Worm (Caenorhabditis elegans) whole organism, midembryonic: Measurements from ENCODE around the gene srbc-58.

Experiments used
- T22C8.4 ChIP-seq: fragments of 200-800 bp; sonication (Bioruptor generic); IDR thresholded peaks from 2 replicates; pipeline ENCODE4 v1.3.6; 2022; ENCODE audit warnings: missing genetic modification characterization, missing compliant biosample characterization
- cog-1 ChIP-seq: sonication (generic microtip); optimal IDR thresholded peaks from 2 replicates; lab custom pipeline; 2016; ENCODE audit warnings: missing genetic modification characterization, missing compliant biosample characterization
- flt-1 ChIP-seq: fragments of 200-800 bp; sonication (Bioruptor generic); IDR thresholded peaks from 2 replicates; pipeline ENCODE4 v1.3.6; 2022; ENCODE audit warnings: missing genetic modification characterization, missing compliant biosample characterization
- klf-2 ChIP-seq: fragments of 200-800 bp; sonication (Bioruptor generic); conservative IDR thresholded peaks from 2 replicates; pipeline ENCODE4 v1.3.6; 2022; ENCODE audit warnings: missing genetic modification reagents, missing genetic modification characterization, missing compliant biosample characterization
- med-1 ChIP-seq: sonication (generic microtip); optimal IDR thresholded peaks from 2 replicates; lab custom pipeline; 2017; ENCODE audit warnings: missing genetic modification characterization, mild to moderate bottlenecking, missing compliant biosample characterization, antibody characterized with exemption, missing genetic modification reagents; ENCODE audit not compliant: insufficient read depth
- ref-1 ChIP-seq: fragments of 200-800 bp; sonication (Bioruptor generic); conservative IDR thresholded peaks from 2 replicates; pipeline ENCODE4 v1.3.6; 2022; ENCODE audit warnings: missing genetic modification reagents, missing genetic modification characterization, missing compliant biosample characterization
- tab-1 ChIP-seq: fragments of 200-800 bp; sonication (Bioruptor generic); IDR thresholded peaks from 2 replicates; pipeline ENCODE4 v1.3.6; 2022; ENCODE audit warnings: missing genetic modification characterization, missing compliant biosample characterization
- ztf-23 ChIP-seq: fragments of 200-800 bp; sonication (Bioruptor generic); IDR thresholded peaks from 2 replicates; pipeline ENCODE4 v1.3.6; 2022; ENCODE audit warnings: missing genetic modification reagents, missing genetic modification characterization, missing compliant biosample characterization
- ztf-29 ChIP-seq: fragments of 200-800 bp; sonication (Bioruptor generic); IDR thresholded peaks from 2 replicates; pipeline ENCODE4 v1.3.6; 2022; ENCODE audit warnings: missing genetic modification reagents, missing genetic modification characterization, missing compliant biosample characterization

srbc-58 gene

DNA sequence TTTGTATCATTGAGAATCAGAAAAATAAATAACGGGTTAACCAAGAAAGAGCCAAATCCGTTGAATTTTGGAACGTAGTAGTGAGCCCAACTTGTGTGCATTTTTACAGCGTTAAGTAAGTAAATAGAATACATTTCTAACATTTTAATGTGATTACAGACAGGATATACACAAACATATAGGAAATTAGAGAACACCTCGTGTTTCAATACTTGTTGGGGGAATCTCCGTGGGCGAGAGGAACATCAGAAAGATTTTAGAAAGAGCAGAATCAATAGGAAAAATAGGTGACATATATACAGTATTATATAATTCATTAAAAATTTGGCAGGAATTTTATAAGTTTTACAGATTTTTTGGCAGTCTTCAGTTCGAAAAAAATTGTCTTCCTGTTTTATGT lies 36.0 kb upstream of the srbc-58 start, which contains the start of gene srj-24:
srj-24 (minus strand) TSS at position 101 of the 400 bp plus-strand sequence.
- TF ChIP-seq ztf-29 (GFP tag; lab: Robert Waterston, UW) (no peak), flt-1 (GFP tag; lab: Robert Waterston, UW) (no peak), ref-1 (GFP tag; lab: Robert Waterston, UW) (no peak), T22C8.4 (GFP tag; lab: Robert Waterston, UW) (no peak), med-1 (no peak), ztf-23 (GFP tag; lab: Robert Waterston, UW) (no peak)

DNA sequence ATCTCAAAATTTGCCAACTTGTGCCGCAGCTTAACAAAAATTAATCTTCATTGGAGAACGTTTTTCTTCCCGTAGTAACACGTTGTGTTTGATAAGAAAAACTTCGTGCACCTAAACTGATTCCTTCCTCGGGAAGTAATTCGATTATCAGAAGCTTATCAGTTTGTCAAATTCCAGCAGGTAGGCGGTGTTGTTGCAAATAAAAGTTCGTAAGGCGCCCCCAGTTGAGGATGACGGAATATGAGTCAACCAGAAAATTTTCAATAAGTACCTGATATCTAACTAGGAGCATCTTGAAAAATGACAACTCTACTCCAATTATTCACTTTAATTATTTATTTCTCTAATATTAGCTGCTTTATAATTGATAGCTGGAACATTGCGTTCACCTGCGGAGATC lies 33.0 kb upstream of the srbc-58 start, which contains the start of gene C05E4.7:
C05E4.7 (plus strand) TSS at position 301 of the 400 bp plus-strand sequence.
- TF ChIP-seq ztf-23 (GFP tag; lab: Robert Waterston, UW) = no peak
- TF ChIP-seq T22C8.4 (GFP tag; lab: Robert Waterston, UW) = no peak
- TF ChIP-seq cog-1 = no peak
- no peak for TF ChIP-seq klf-2
- TF ChIP-seq ref-1 (GFP tag; lab: Robert Waterston, UW) = no peak
- no peak for TF ChIP-seq med-1
- TF ChIP-seq flt-1 (GFP tag; lab: Robert Waterston, UW) = no peak

DNA sequence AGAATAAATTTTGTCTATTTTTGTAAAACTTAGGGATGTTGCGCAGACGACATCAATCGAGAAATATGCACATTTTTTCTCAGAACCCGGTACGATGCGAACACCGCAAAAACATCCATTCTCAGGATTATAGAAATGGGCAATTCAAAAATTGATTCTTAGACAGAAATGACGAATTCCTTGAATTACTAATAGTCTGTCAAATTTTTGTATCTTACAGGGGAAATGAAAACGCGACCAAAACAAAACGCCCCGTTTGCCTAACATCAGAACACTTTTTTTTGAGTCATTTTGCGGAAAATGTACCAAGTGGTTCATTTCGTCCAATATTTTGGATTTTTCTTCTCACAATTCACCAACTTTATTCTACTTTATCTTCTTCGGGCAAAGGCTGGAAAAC lies 31.4 kb upstream of the srbc-58 start, which contains the start of gene str-134:
str-134 (plus strand) TSS at position 301 of the 400 bp plus-strand sequence.
- no peak for TF ChIP-seq ref-1 (GFP tag; lab: Robert Waterston, UW)
- TF ChIP-seq T22C8.4 (GFP tag; lab: Robert Waterston, UW) = no peak
- TF ChIP-seq klf-2 = no peak
- TF ChIP-seq ztf-23 (GFP tag; lab: Robert Waterston, UW) = no peak
- TF ChIP-seq flt-1 (GFP tag; lab: Robert Waterston, UW) = no peak
- no peak for TF ChIP-seq tab-1

DNA sequence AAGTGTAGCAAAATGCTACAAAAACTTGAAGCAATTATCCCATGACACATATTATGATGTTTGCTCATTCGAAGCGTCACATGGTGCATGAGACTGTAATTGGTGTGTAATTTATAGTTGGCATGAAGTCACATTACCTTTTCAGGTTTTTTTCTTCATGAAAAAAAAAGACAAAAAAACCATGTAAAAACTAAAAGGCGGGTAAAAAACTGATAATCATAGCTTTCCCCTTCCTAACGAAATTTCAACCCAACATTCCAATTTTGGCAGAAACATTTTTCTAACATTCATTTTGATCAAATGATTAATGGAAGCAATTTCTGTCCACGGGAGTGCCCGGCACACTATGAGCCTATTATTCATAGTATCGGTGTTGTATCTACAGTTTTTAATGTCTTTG lies 26.8 kb upstream of the srbc-58 start, which contains the start of gene sri-4:
sri-4 (plus strand) TSS at position 301 of the 400 bp plus-strand sequence.
- TF ChIP-seq ztf-29 (GFP tag; lab: Robert Waterston, UW) = no peak
- TF ChIP-seq tab-1 = no peak
- TF ChIP-seq flt-1 (GFP tag; lab: Robert Waterston, UW) = no peak
- TF ChIP-seq T22C8.4 (GFP tag; lab: Robert Waterston, UW) = no peak
- TF ChIP-seq ztf-23 (GFP tag; lab: Robert Waterston, UW) = no peak
- no peak for TF ChIP-seq ref-1 (GFP tag; lab: Robert Waterston, UW)
- TF ChIP-seq cog-1 = no peak

DNA sequence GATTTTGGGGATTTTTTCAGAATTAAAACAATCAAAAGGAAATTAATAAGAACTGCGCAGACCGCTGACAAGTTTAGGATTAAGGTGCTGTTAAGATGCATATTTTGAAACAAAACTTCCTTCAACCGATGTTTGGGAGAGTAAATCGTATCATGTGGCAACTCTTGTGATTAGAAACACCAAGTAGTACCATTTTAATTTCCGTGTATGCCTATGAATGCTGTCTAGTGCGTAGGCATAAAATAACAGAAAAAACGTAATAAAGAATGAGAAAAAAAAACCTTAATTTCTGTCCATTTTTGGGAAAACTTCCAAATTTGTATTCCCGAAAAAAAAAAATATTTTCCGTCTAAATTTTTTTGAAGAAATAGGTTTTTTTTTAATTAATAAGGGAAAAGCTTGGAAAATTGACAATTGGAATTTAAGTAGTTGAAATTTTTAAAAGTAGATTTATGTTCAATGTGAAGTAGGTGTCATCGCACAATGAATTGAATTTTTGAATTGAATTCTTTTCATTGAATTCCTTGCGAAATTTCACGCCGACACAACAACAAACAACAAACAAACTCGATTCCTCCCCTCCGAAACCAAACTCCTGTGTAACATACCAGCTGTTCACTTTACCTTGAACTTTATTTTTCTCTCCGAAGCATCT lies 22.0 kb upstream of the srbc-58 start, which contains the start of the genes str-262 and srp-1:
str-262 (minus strand) TSS at position 101 of the 655 bp plus-strand sequence.
srp-1 (plus strand) TSS at position 605 of the 655 bp plus-strand sequence.
- TF ChIP-seq med-1 (no peak), T22C8.4 (GFP tag; lab: Robert Waterston, UW) (no peak), ref-1 (GFP tag; lab: Robert Waterston, UW) (no peak), ztf-23 (GFP tag; lab: Robert Waterston, UW) (no peak), ztf-29 (GFP tag; lab: Robert Waterston, UW) (no peak), cog-1 (no peak), flt-1 (GFP tag; lab: Robert Waterston, UW) (no peak), tab-1 (no peak), klf-2 (no peak)

DNA sequence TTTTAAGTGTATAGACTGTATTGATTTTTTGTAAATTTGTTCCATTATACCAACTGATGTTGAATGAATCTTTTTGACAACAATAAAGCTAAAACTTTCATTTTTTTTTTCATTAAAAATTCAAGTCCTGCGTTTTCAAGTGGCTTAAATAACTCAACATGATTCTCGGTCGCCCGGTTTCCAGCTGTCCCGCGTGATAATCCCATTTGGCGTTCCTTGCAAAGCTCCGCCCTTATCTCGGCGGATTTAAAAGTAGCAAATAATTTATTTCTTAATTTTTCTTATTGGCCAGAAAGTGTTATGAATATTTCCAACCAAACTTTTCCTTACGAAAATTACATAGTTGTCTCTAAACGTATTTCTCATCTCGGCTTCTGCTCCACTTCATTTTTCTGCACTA lies 18.6 kb upstream of the srbc-58 start, which contains the start of gene str-20:
str-20 (plus strand) TSS at position 301 of the 400 bp plus-strand sequence.
- TF ChIP-seq ztf-23 (GFP tag; lab: Robert Waterston, UW) (no peak), med-1 (no peak), cog-1 (no peak), klf-2 (no peak), flt-1 (GFP tag; lab: Robert Waterston, UW) (no peak), ref-1 (GFP tag; lab: Robert Waterston, UW) (no peak), tab-1 (no peak), T22C8.4 (GFP tag; lab: Robert Waterston, UW) (no peak), ztf-29 (GFP tag; lab: Robert Waterston, UW) (no peak)

DNA sequence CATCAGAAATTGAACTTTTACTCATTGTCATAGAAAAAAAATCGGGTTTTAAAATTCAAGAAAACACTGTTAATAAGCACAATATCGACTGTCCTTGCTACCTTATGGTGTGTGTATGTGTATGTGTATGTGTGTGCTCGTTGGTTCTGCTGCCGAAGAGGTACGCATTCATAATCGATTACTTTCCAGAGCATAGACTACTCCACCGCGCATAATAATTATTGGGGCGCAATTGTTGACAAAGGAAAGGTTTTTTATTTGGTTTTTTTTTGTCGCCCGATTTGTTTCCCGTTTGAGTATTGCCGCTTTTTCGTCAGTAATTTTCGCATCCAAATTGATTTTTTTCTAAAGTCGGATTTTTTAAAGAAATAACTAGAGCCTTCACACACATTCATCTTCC lies 13.6 kb upstream of the srbc-58 start, which contains the start of gene C05E4.15:
C05E4.15 (minus strand) TSS at position 101 of the 400 bp plus-strand sequence.
- TF ChIP-seq tab-1 (no peak), ztf-23 (GFP tag; lab: Robert Waterston, UW) (no peak), cog-1 (no peak), ztf-29 (GFP tag; lab: Robert Waterston, UW) (no peak), ref-1 (GFP tag; lab: Robert Waterston, UW) (no peak), flt-1 (GFP tag; lab: Robert Waterston, UW) (no peak), T22C8.4 (GFP tag; lab: Robert Waterston, UW) (no peak), klf-2 (no peak), med-1 (no peak)

DNA sequence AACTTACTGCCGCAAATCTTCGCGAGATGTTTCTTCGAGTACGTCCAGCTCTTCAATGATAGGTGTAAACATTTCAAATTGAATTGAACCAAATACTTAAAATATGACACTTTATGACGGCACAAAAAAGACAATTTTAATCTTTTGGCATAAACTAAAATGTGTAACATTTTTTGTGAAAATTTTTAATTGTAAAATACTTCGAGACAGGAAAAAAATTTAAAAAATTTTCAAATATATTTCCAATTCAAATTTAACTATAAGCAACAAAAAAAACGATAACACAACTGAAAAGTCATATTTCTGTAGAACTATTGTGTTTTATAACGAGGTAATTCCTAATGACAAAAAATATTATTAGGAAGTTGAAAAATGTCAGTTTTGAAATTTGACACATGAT lies 12.9 kb upstream of the srbc-58 start, which contains the start of gene C05E4.12:
C05E4.12 (minus strand) TSS at position 101 of the 400 bp plus-strand sequence.
- TF ChIP-seq med-1 (no peak), ztf-29 (GFP tag; lab: Robert Waterston, UW) (no peak), T22C8.4 (GFP tag; lab: Robert Waterston, UW) (no peak), tab-1 (no peak), ref-1 (GFP tag; lab: Robert Waterston, UW) (no peak), cog-1 (no peak), ztf-23 (GFP tag; lab: Robert Waterston, UW) (no peak), klf-2 (no peak), flt-1 (GFP tag; lab: Robert Waterston, UW) (no peak)

DNA sequence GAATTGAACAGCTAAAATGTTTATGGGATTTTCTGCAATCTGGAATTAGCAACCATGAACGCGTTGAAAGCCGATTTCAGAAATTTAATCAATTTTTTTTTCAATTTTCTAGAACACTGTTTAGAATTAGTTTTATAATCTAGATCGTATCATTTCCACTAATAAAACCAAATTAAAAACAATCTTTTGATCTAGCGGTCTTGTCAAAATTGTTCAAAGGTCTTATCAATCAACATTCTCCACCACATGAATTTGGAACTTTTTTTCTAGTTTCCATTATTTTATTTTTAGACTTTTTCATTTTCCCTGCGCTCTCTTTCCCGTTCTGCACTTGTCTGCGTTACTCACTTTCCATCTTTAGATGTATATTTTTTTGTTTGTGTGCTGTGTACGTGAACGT lies 12.5 kb upstream of the srbc-58 start, which contains the start of gene srp-2:
srp-2 (plus strand) TSS at position 301 of the 400 bp plus-strand sequence.
- TF ChIP-seq ztf-29 (GFP tag; lab: Robert Waterston, UW) (no peak), tab-1 (no peak), flt-1 (GFP tag; lab: Robert Waterston, UW) (no peak), cog-1 (no peak), med-1 (no peak), T22C8.4 (GFP tag; lab: Robert Waterston, UW) (no peak), ztf-23 (GFP tag; lab: Robert Waterston, UW) (no peak), ref-1 (GFP tag; lab: Robert Waterston, UW) (no peak), klf-2 (no peak)
